Worm (Caenorhabditis elegans) whole organism, L2 larva: ENCODE measurements around the gene dsh-1.

ENCODE experiments used
- C34F6.9 ChIP-seq: fragments of 150-350 bp; optimal IDR thresholded peaks from 2 replicates; lab custom pipeline; 2014; ENCODE audit warnings: missing biosample characterization, missing genetic modification characterization
- F13H6.1 ChIP-seq: sonication (generic microtip); optimal IDR thresholded peaks from 2 replicates; lab custom pipeline; 2016; ENCODE audit warnings: missing genetic modification characterization, missing compliant biosample characterization
- R02D3.7 ChIP-seq: fragments of 150-350 bp; optimal IDR thresholded peaks from 2 replicates; lab custom pipeline; 2014; ENCODE audit warnings: missing biosample characterization, missing genetic modification characterization
- Y55F3AM.14 ChIP-seq: fragments of 200-800 bp; sonication (Bioruptor generic); optimal IDR thresholded peaks from 2 replicates; lab custom pipeline; 2018; ENCODE audit warnings: mild to moderate bottlenecking, missing genetic modification characterization, missing compliant biosample characterization
- ZK546.5 ChIP-seq: sonication (generic microtip); optimal IDR thresholded peaks from 2 replicates; lab custom pipeline; 2017; ENCODE audit warnings: missing biosample characterization, missing genetic modification characterization
- alr-1 ChIP-seq: fragments of 150-350 bp; optimal IDR thresholded peaks from 2 replicates; lab custom pipeline; 2014; ENCODE audit warnings: missing biosample characterization, missing genetic modification characterization
- aly-2 ChIP-seq: fragments of 150-350 bp; optimal IDR thresholded peaks from 2 replicates; lab custom pipeline; 2014; ENCODE audit warnings: missing biosample characterization, missing genetic modification characterization
- ama-1 ChIP-seq: fragments of 150-350 bp; optimal IDR thresholded peaks from 2 replicates; lab custom pipeline; 2018; ENCODE audit warnings: inconsistent platforms
- blmp-1 ChIP-seq: sonication (generic microtip); optimal IDR thresholded peaks from 2 replicates; lab custom pipeline; 2017; ENCODE audit warnings: missing genetic modification characterization, mild to moderate bottlenecking, missing compliant biosample characterization, antibody characterized with exemption, moderate library complexity; ENCODE audit not compliant: insufficient read depth
- ceh-16 ChIP-seq: fragments of 150-350 bp; optimal IDR thresholded peaks from 2 replicates; lab custom pipeline; 2014; ENCODE audit warnings: missing biosample characterization, missing genetic modification characterization
- ceh-82 ChIP-seq: fragments of 150-350 bp; optimal IDR thresholded peaks from 2 replicates; lab custom pipeline; 2014; ENCODE audit warnings: missing biosample characterization, missing genetic modification characterization
- crh-2 ChIP-seq: sonication (generic microtip); optimal IDR thresholded peaks from 2 replicates; lab custom pipeline; 2017; ENCODE audit warnings: missing biosample characterization, missing genetic modification characterization
- dmd-4 ChIP-seq: sonication (generic microtip); optimal IDR thresholded peaks from 2 replicates; lab custom pipeline; 2017; ENCODE audit warnings: missing biosample characterization, missing genetic modification characterization
- egl-27 ChIP-seq: sonication (generic microtip); optimal IDR thresholded peaks from 3 replicates; lab custom pipeline; 2017; ENCODE audit warnings: missing biosample characterization, missing genetic modification reagents, missing genetic modification characterization
- elt-1 ChIP-seq: fragments of 150-350 bp; optimal IDR thresholded peaks from 2 replicates; lab custom pipeline; 2014; ENCODE audit warnings: missing biosample characterization, missing genetic modification characterization
- elt-3 ChIP-seq: sonication (generic microtip); optimal IDR thresholded peaks from 2 replicates; lab custom pipeline; 2017; ENCODE audit warnings: missing biosample characterization, missing genetic modification characterization
- fos-1 ChIP-seq: fragments of 150-350 bp; optimal IDR thresholded peaks from 2 replicates; lab custom pipeline; 2014; ENCODE audit warnings: missing biosample characterization, missing genetic modification characterization
- gmeb-1 ChIP-seq: fragments of 150-350 bp; optimal IDR thresholded peaks from 2 replicates; lab custom pipeline; 2014; ENCODE audit warnings: missing biosample characterization, missing genetic modification characterization
- lin-11 ChIP-seq: fragments of 150-350 bp; sonication (generic microtip); optimal IDR thresholded peaks from 2 replicates; lab custom pipeline; 2014; ENCODE audit warnings: missing biosample characterization, missing genetic modification characterization, inconsistent platforms, mixed read lengths
- lin-13 ChIP-seq: fragments of 150-350 bp; optimal IDR thresholded peaks from 2 replicates; lab custom pipeline; 2014; ENCODE audit warnings: missing biosample characterization, missing genetic modification reagents, missing genetic modification characterization
- lin-39 ChIP-seq: fragments of 150-350 bp; optimal IDR thresholded peaks from 2 replicates; lab custom pipeline; 2014; ENCODE audit warnings: missing biosample characterization, missing genetic modification reagents, missing genetic modification characterization
- lsy-2 ChIP-seq, 2 experiments: fragments of 150-350 bp in 1 of 2; sonication (generic microtip) in 1 of 2; optimal IDR thresholded peaks; 2 replicates each; lab custom pipeline; 2014 to 2017; ENCODE audit warnings: missing biosample characterization in 2 of 2, missing genetic modification characterization in 2 of 2
- mab-5 ChIP-seq: fragments of 150-350 bp; optimal IDR thresholded peaks from 2 replicates; lab custom pipeline; 2014; ENCODE audit warnings: missing biosample characterization, missing genetic modification characterization
- mbf-1 ChIP-seq: sonication (generic microtip); optimal IDR thresholded peaks from 2 replicates; lab custom pipeline; 2017; ENCODE audit warnings: missing biosample characterization, missing genetic modification characterization
- mdl-1 ChIP-seq, 2 experiments: fragments of 150-350 bp in 1 of 2; sonication (generic microtip) in 1 of 2; optimal IDR thresholded peaks; 2 replicates each; lab custom pipeline; 2017; ENCODE audit warnings: missing biosample characterization in 2 of 2, missing genetic modification characterization in 2 of 2
- nhr-10 ChIP-seq: sonication (generic microtip); optimal IDR thresholded peaks from 2 replicates; lab custom pipeline; 2017; ENCODE audit warnings: missing biosample characterization, missing genetic modification characterization
- nhr-11 ChIP-seq: fragments of 150-350 bp; optimal IDR thresholded peaks from 2 replicates; lab custom pipeline; 2014; ENCODE audit warnings: missing biosample characterization, missing genetic modification characterization
- nhr-12 ChIP-seq: fragments of 150-350 bp; optimal IDR thresholded peaks from 2 replicates; lab custom pipeline; 2014; ENCODE audit warnings: missing biosample characterization, missing genetic modification characterization
- nhr-129 ChIP-seq: fragments of 150-350 bp; optimal IDR thresholded peaks from 2 replicates; lab custom pipeline; 2014; ENCODE audit warnings: missing biosample characterization, missing genetic modification characterization
- nhr-21 ChIP-seq: fragments of 150-350 bp; optimal IDR thresholded peaks from 2 replicates; lab custom pipeline; 2014; ENCODE audit warnings: missing biosample characterization, missing genetic modification characterization
- nhr-23 ChIP-seq: fragments of 150-350 bp; optimal IDR thresholded peaks from 2 replicates; lab custom pipeline; 2014; ENCODE audit warnings: missing biosample characterization, missing genetic modification reagents, missing genetic modification characterization
- nhr-237 ChIP-seq: fragments of 150-350 bp; optimal IDR thresholded peaks from 2 replicates; lab custom pipeline; 2014; ENCODE audit warnings: missing biosample characterization, missing genetic modification characterization
- nhr-25 ChIP-seq: fragments of 150-350 bp; sonication (generic microtip); optimal IDR thresholded peaks from 3 replicates; lab custom pipeline; 2014; ENCODE audit warnings: missing biosample characterization, missing genetic modification characterization
- nhr-6 ChIP-seq: fragments of 150-350 bp; optimal IDR thresholded peaks from 2 replicates; lab custom pipeline; 2014; ENCODE audit warnings: missing biosample characterization, missing genetic modification characterization
- nhr-77 ChIP-seq: fragments of 150-350 bp; optimal IDR thresholded peaks from 2 replicates; lab custom pipeline; 2014; ENCODE audit warnings: missing biosample characterization, missing genetic modification characterization
- peb-1 ChIP-seq: fragments of 150-350 bp; optimal IDR thresholded peaks from 2 replicates; lab custom pipeline; 2014; ENCODE audit warnings: missing biosample characterization, missing genetic modification characterization
- sem-4 ChIP-seq: fragments of 150-350 bp; optimal IDR thresholded peaks from 2 replicates; lab custom pipeline; 2014; ENCODE audit warnings: missing biosample characterization, missing genetic modification reagents, missing genetic modification characterization
- skn-1 ChIP-seq: sonication (generic microtip); optimal IDR thresholded peaks from 2 replicates; lab custom pipeline; 2017; ENCODE audit warnings: missing biosample characterization, missing genetic modification characterization
- sma-3 ChIP-seq: sonication (generic microtip); optimal IDR thresholded peaks from 2 replicates; lab custom pipeline; 2016; ENCODE audit warnings: missing genetic modification reagents, missing genetic modification characterization, missing compliant biosample characterization
- sma-9 ChIP-seq, 2 experiments: fragments of 150-350 bp in 1 of 2; sonication (generic microtip) in 1 of 2; optimal IDR thresholded peaks; 2 replicates each; lab custom pipeline; 2014 to 2016; ENCODE audit warnings: missing genetic modification characterization in 2 of 2, mild to moderate bottlenecking in 1 of 2, missing biosample characterization in 1 of 2, missing compliant biosample characterization in 1 of 2, missing genetic modification reagents in 1 of 2, moderate library complexity in 1 of 2
- snpc-4 ChIP-seq: fragments of 150-350 bp; optimal IDR thresholded peaks from 2 replicates; lab custom pipeline; 2014; ENCODE audit warnings: missing biosample characterization, missing genetic modification characterization
- unc-39 ChIP-seq: fragments of 150-350 bp; optimal IDR thresholded peaks from 2 replicates; lab custom pipeline; 2014; ENCODE audit warnings: missing biosample characterization, missing genetic modification characterization
- unc-55 ChIP-seq: fragments of 150-350 bp; sonication (generic microtip); optimal IDR thresholded peaks from 3 replicates; lab custom pipeline; 2014; ENCODE audit warnings: missing biosample characterization, missing genetic modification reagents, missing genetic modification characterization
- unc-62 ChIP-seq: fragments of 150-350 bp; optimal IDR thresholded peaks from 2 replicates; lab custom pipeline; 2014; ENCODE audit warnings: missing biosample characterization, missing genetic modification reagents, missing genetic modification characterization
- zag-1 ChIP-seq: fragments of 150-350 bp; optimal IDR thresholded peaks from 2 replicates; lab custom pipeline; 2014; ENCODE audit warnings: missing biosample characterization, missing genetic modification characterization
- ztf-1 ChIP-seq: fragments of 200-800 bp; sonication (Bioruptor generic); conservative IDR thresholded peaks from 2 replicates; pipeline ENCODE4 v1.3.6; 2022; ENCODE audit warnings: missing genetic modification characterization, missing compliant biosample characterization
- ztf-11 ChIP-seq: sonication (generic microtip); optimal IDR thresholded peaks from 2 replicates; lab custom pipeline; 2017; ENCODE audit warnings: missing biosample characterization, missing genetic modification characterization
- ztf-4 ChIP-seq: fragments of 150-350 bp; optimal IDR thresholded peaks from 2 replicates; lab custom pipeline; 2014; ENCODE audit warnings: missing biosample characterization, missing genetic modification characterization

The dsh-1 gene

ce11 chrII:5201922-5202562 is 23.1 kb downstream of the dsh-1 start (continued):
- TF ChIP-seq lin-11 (tag; lab: Kevin White, UChicago) (no peak), sma-3 (GFP tag; lab: Kevin White, UChicago) (peak; percentile 47), nhr-12 (tag; lab: Kevin White, UChicago) (no peak), blmp-1 (tag; lab: Kevin White, UChicago) (no peak), nhr-23 (tag; lab: Kevin White, UChicago) (no peak), Y55F3AM.14 (GFP tag; lab: Kevin White, UChicago) (no peak), lin-13 (GFP tag; lab: Kevin White, UChicago) (no peak), skn-1 (tag; lab: Kevin White, UChicago) (peak; percentile 17), alr-1 (no peak)
- TF ChIP-seq, all 48 proteins: peak for 10

- no peak for TF ChIP-seq ceh-16 (tag; lab: Kevin White, UChicago)
- TF ChIP-seq nhr-6: peak; percentile 51
- no peak for TF ChIP-seq lin-39
- no peak for TF ChIP-seq ceh-82 (tag; lab: Kevin White, UChicago)
- no peak for TF ChIP-seq nhr-21 (tag; lab: Kevin White, UChicago)
- peak; percentile 29 for TF ChIP-seq blmp-1 (tag; lab: Kevin White, UChicago)
- no peak for TF ChIP-seq unc-39 (tag; lab: Kevin White, UChicago)
- no peak for TF ChIP-seq ztf-4 (tag; lab: Kevin White, UChicago)
- TF ChIP-seq aly-2 (tag; lab: Kevin White, UChicago): no peak
- TF ChIP-seq nhr-23 (tag; lab: Kevin White, UChicago): no peak
- no peak for TF ChIP-seq gmeb-1
- no peak for TF ChIP-seq nhr-25 (tag; lab: Kevin White, UChicago)
- no peak for TF ChIP-seq nhr-11 (tag; lab: Kevin White, UChicago)
- no peak for TF ChIP-seq nhr-77 (tag; lab: Kevin White, UChicago)
- no peak for TF ChIP-seq elt-3 (tag; lab: Kevin White, UChicago)
- TF ChIP-seq skn-1 (tag; lab: Kevin White, UChicago): no peak
- TF ChIP-seq F13H6.1 (tag; lab: Kevin White, UChicago): peak; percentile 60
- no peak for TF ChIP-seq lin-11 (tag; lab: Kevin White, UChicago)
- TF ChIP-seq egl-27 (tag; lab: Kevin White, UChicago): no peak
- no peak for TF ChIP-seq ztf-11 (tag; lab: Kevin White, UChicago)
- no peak for TF ChIP-seq mdl-1 (tag; optimal IDR thresholded peaks at IDR 0.05; lab: Kevin White, UChicago)
- TF ChIP-seq snpc-4: peak; percentile 6
- TF ChIP-seq ama-1: peak; percentile 58
- no peak for TF ChIP-seq sem-4 (tag; lab: Kevin White, UChicago)
- TF ChIP-seq unc-62: no peak
- TF ChIP-seq Y55F3AM.14 (GFP tag; lab: Kevin White, UChicago): no peak
- peak in 1 of 2 experiments; percentile 72 for TF ChIP-seq lsy-2 (tag; optimal IDR thresholded peaks at IDR 0.05; lab: Kevin White, UChicago)
- TF ChIP-seq nhr-237 (tag; lab: Kevin White, UChicago): no peak
- TF ChIP-seq mbf-1 (tag; lab: Kevin White, UChicago): no peak
- TF ChIP-seq nhr-12 (tag; lab: Kevin White, UChicago): no peak
- TF ChIP-seq lin-13 (GFP tag; lab: Kevin White, UChicago): no peak
- no peak for TF ChIP-seq sma-3 (GFP tag; lab: Kevin White, UChicago)
- no peak for TF ChIP-seq peb-1
- TF ChIP-seq ztf-1 (GFP tag; lab: Robert Waterston, UW): no peak
- TF ChIP-seq sma-9 (GFP tag; optimal IDR thresholded peaks at IDR 0.05; lab: Kevin White, UChicago): peak; percentile 33
- TF ChIP-seq sma-9 (tag; optimal IDR thresholded peaks at IDR 0.05; lab: Kevin White, UChicago): no peak
- TF ChIP-seq crh-2: no peak
- TF ChIP-seq fos-1 (tag; lab: Kevin White, UChicago): peak; percentile 3
- no peak for TF ChIP-seq mab-5
- TF ChIP-seq alr-1: no peak
- peak; percentile 72 for TF ChIP-seq C34F6.9 (tag; lab: Kevin White, UChicago)
- TF ChIP-seq elt-1 (tag; lab: Kevin White, UChicago): no peak
- TF ChIP-seq unc-55: peak; percentile 49
- no peak for TF ChIP-seq nhr-10 (tag; lab: Kevin White, UChicago)
- TF ChIP-seq ZK546.5 (tag; lab: Kevin White, UChicago): no peak
- TF ChIP-seq dmd-4 (tag; lab: Kevin White, UChicago): peak; percentile 48
- peak; percentile 55 for TF ChIP-seq nhr-129 (tag; lab: Kevin White, UChicago)
- TF ChIP-seq zag-1 (tag; lab: Kevin White, UChicago): no peak
- TF ChIP-seq R02D3.7 (tag; lab: Kevin White, UChicago): no peak
These were observed 24.1 kb downstream of the dsh-1 start for ce11 chrII:5200987-5201582.
